Worm (Caenorhabditis elegans): ENCODE results near the gene vps-33.2.

DNA sequence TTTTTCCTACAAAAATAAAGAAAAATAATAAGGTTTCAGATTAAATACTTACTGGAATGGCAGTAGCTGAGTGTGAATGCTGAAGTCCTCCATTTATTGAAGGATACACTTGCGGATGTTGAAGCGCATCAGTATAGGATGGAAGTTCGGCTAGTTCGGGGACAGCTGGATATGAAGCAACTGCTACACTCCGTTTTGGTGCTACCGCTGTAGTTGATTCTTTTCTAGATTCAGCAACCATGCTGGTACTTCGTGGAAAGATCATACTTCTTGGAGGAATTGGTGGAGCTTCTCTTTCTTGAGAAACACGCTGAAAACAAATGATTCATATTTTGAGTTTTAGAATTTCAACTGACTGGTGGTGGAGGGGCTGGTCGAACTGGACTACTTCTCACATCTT is 7.6 kb downstream of the vps-33.2 start:
- no peak for TF ChIP-seq tbx-9 (tag; optimal IDR thresholded peaks at IDR 0.05; ENCODE audit: borderline replicate concordance)
- TF ChIP-seq dpff-1 (tag; optimal IDR thresholded peaks at IDR 0.05), result no peak
- TF ChIP-seq chd-7 (tag; optimal IDR thresholded peaks at IDR 0.05), result no peak
- TF ChIP-seq nhr-179 (tag; optimal IDR thresholded peaks at IDR 0.05), result no peak
- no peak for TF ChIP-seq egl-18 (GFP tag; IDR thresholded peaks at IDR 0.05)
- TF ChIP-seq F49E8.2 (tag; optimal IDR thresholded peaks at IDR 0.05; ENCODE audit: insufficient read depth), result no peak
- TF ChIP-seq gei-17 (GFP tag; optimal IDR thresholded peaks at IDR 0.05), result no peak
- no peak for TF ChIP-seq die-1 (tag; optimal IDR thresholded peaks at IDR 0.05)
- TF ChIP-seq unc-62 (GFP tag; optimal IDR thresholded peaks at IDR 0.05), result no peak
- no peak for TF ChIP-seq ama-1 (optimal IDR thresholded peaks at IDR 0.05)
- no peak for TF ChIP-seq ama-1 (GFP tag; optimal IDR thresholded peaks at IDR 0.05)

Measured in whole organism, young adult.